Fruit fly (Drosophila melanogaster) whole organism, embryonic: ENCODE results near the gene CG43072.
A peak's percentile ranks its signal among the peaks of the same experiment; 100 is the strongest.

ENCODE experiments used
- CG11504 ChIP-seq: fragments of 200-800 bp; sonication (Bioruptor generic); optimal IDR thresholded peaks from 3 replicates; lab custom pipeline; 2019; ENCODE audit warnings: missing biosample characterization, mild to moderate bottlenecking, missing genetic modification characterization, moderate library complexity
- CG11695 ChIP-seq: fragments of 200-800 bp; sonication (Bioruptor generic); IDR thresholded peaks from 3 replicates; pipeline ENCODE4 v1.3.6; 2022; ENCODE audit warnings: missing biosample characterization, missing genetic modification characterization
- CG12071 ChIP-seq: fragments of 200-800 bp; sonication (Bioruptor generic); optimal IDR thresholded peaks from 3 replicates; lab custom pipeline; 2018; ENCODE audit warnings: missing biosample characterization, mild to moderate bottlenecking, missing genetic modification characterization
- CG12155 ChIP-seq: fragments of 200-800 bp; sonication (Bioruptor generic); optimal IDR thresholded peaks from 3 replicates; lab custom pipeline; 2016; ENCODE audit warnings: missing biosample characterization, missing genetic modification characterization
- CG13296 ChIP-seq: fragments of 200-800 bp; sonication (Bioruptor generic); optimal IDR thresholded peaks from 3 replicates; lab custom pipeline; 2018; ENCODE audit warnings: missing biosample characterization, mild to moderate bottlenecking, missing genetic modification characterization
- CG13894 ChIP-seq: fragments of 200-800 bp; sonication (Bioruptor generic); optimal IDR thresholded peaks from 3 replicates; lab custom pipeline; 2018; ENCODE audit warnings: missing biosample characterization, mild to moderate bottlenecking, missing genetic modification characterization, moderate library complexity
- CG15696 ChIP-seq: fragments of 200-800 bp; sonication (Bioruptor generic); optimal IDR thresholded peaks from 2 replicates; lab custom pipeline; 2019; ENCODE audit warnings: missing biosample characterization, mild to moderate bottlenecking, missing genetic modification characterization, moderate library complexity
- CG17568 ChIP-seq: fragments of 200-800 bp; sonication (Bioruptor generic); optimal IDR thresholded peaks from 2 replicates; lab custom pipeline; 2018; ENCODE audit warnings: missing biosample characterization, mild to moderate bottlenecking, missing genetic modification characterization, moderate library complexity
- CG17829 ChIP-seq: fragments of 200-800 bp; optimal IDR thresholded peaks from 2 replicates; lab custom pipeline; 2019; ENCODE audit warnings: missing biosample characterization, mild to moderate bottlenecking, missing genetic modification characterization, moderate library complexity
- CG18011 ChIP-seq: fragments of 200-800 bp; sonication (Bioruptor generic); optimal IDR thresholded peaks from 2 replicates; lab custom pipeline; 2017; ENCODE audit warnings: missing biosample characterization, missing genetic modification characterization, mild to moderate bottlenecking, moderate library complexity, missing genotype
- CG1832 ChIP-seq: fragments of 200-800 bp; sonication (Bioruptor generic); optimal IDR thresholded peaks from 2 replicates; lab custom pipeline; 2017; ENCODE audit warnings: missing biosample characterization, mild to moderate bottlenecking, missing genetic modification characterization, inconsistent platforms
- CG2120 ChIP-seq: fragments of 200-800 bp; sonication (Bioruptor generic); optimal IDR thresholded peaks from 3 replicates; lab custom pipeline; 2016; ENCODE audit warnings: missing biosample characterization, missing genetic modification characterization
- CG3163 ChIP-seq: fragments of 200-800 bp; sonication (Bioruptor generic); optimal IDR thresholded peaks from 3 replicates; lab custom pipeline; 2016; ENCODE audit warnings: missing biosample characterization, missing genetic modification characterization
- CG3281 ChIP-seq: fragments of 200-800 bp; sonication (Bioruptor generic); optimal IDR thresholded peaks from 3 replicates; lab custom pipeline; 2017; ENCODE audit warnings: missing biosample characterization, mild to moderate bottlenecking, missing genetic modification characterization
- CG34224 ChIP-seq: fragments of 200-800 bp; sonication (Bioruptor generic); IDR thresholded peaks from 3 replicates; pipeline ENCODE4 v1.3.6; 2022; ENCODE audit warnings: missing biosample characterization, missing genetic modification characterization; ENCODE audit not compliant: partially characterized antibody
- CG5180 ChIP-seq: fragments of 200-800 bp; sonication (Bioruptor generic); optimal IDR thresholded peaks from 3 replicates; lab custom pipeline; 2017; ENCODE audit warnings: missing biosample characterization, missing genetic modification characterization, mild to moderate bottlenecking, moderate library complexity, missing genetic modification reagents
- CG6654 ChIP-seq: fragments of 200-800 bp; sonication (Bioruptor generic); optimal IDR thresholded peaks from 2 replicates; lab custom pipeline; 2017; ENCODE audit warnings: missing biosample characterization, mild to moderate bottlenecking, missing genetic modification characterization
- CG8281 ChIP-seq: fragments of 200-800 bp; sonication (Bioruptor generic); optimal IDR thresholded peaks from 2 replicates; lab custom pipeline; 2018; ENCODE audit warnings: missing biosample characterization, mild to moderate bottlenecking, missing genetic modification characterization, moderate library complexity
- D ChIP-seq, 2 experiments: fragments of 200-800 bp in 1 of 2; fragments of >200 bp in 1 of 2; sonication (Bioruptor generic) in 1 of 2; optimal IDR thresholded peaks; 2 replicates in 1 of 2; 3 replicates in 1 of 2; lab custom pipeline; 2017; ENCODE audit warnings: mild to moderate bottlenecking in 1 of 2, missing biosample characterization in 1 of 2, missing genetic modification characterization in 1 of 2, missing genetic modification reagents in 1 of 2
- Deaf1 ChIP-seq: fragments of 200-800 bp; optimal IDR thresholded peaks from 3 replicates; lab custom pipeline; 2019; ENCODE audit warnings: missing biosample characterization, mild to moderate bottlenecking, missing genetic modification characterization, moderate library complexity
- Drgx ChIP-seq: fragments of 200-800 bp; sonication (Bioruptor generic); IDR thresholded peaks from 2 replicates; pipeline ENCODE4 v1.3.6; 2022; ENCODE audit warnings: missing biosample characterization, missing genetic modification characterization
- Fer1 ChIP-seq: fragments of 200-800 bp; sonication (Bioruptor generic); optimal IDR thresholded peaks from 2 replicates; lab custom pipeline; 2017; ENCODE audit warnings: missing biosample characterization, mild to moderate bottlenecking, missing genetic modification characterization
- HHEX ChIP-seq: fragments of 200-800 bp; sonication (Bioruptor generic); optimal IDR thresholded peaks from 3 replicates; lab custom pipeline; 2017; ENCODE audit warnings: missing biosample characterization, mild to moderate bottlenecking, missing genetic modification characterization, missing genetic modification reagents
- Hr39 ChIP-seq: fragments of >200 bp; optimal IDR thresholded peaks from 2 replicates; lab custom pipeline; 2017
- Hr78 ChIP-seq, 2 experiments: fragments of 200-800 bp in 1 of 2; fragments of >200 bp in 1 of 2; sonication (Bioruptor generic) in 1 of 2; optimal IDR thresholded peaks; 2 replicates each; lab custom pipeline; 2017 to 2019; ENCODE audit warnings: missing biosample characterization in 2 of 2, missing genetic modification characterization in 2 of 2, mild to moderate bottlenecking in 1 of 2, moderate library complexity in 1 of 2
- MESR4 ChIP-seq: fragments of 200-800 bp; sonication (Bioruptor generic); optimal IDR thresholded peaks from 2 replicates; lab custom pipeline; 2018; ENCODE audit warnings: missing biosample characterization, mild to moderate bottlenecking, missing genetic modification characterization, moderate library complexity
- PHDP ChIP-seq: fragments of 200-800 bp; sonication (Bioruptor generic); optimal IDR thresholded peaks from 3 replicates; lab custom pipeline; 2018; ENCODE audit warnings: missing biosample characterization, mild to moderate bottlenecking, missing genetic modification characterization, moderate library complexity
- Poxn ChIP-seq: fragments of 200-800 bp; sonication (Bioruptor generic); IDR thresholded peaks from 2 replicates; pipeline ENCODE4 v1.3.6; 2022; ENCODE audit warnings: missing biosample characterization, missing genetic modification characterization
- Trl ChIP-seq, 3 experiments: fragments of >200 bp in 2 of 3; fragments of 200-800 bp in 1 of 3; sonication (Bioruptor generic) in 1 of 3; optimal IDR thresholded peaks; 2 replicates in 1 of 3; 3 replicates in 2 of 3; lab custom pipeline; 2016 to 2017; ENCODE audit warnings: missing biosample characterization in 1 of 3, missing genetic modification characterization in 1 of 3
- YL-1 ChIP-seq: fragments of 200-800 bp; sonication (Bioruptor generic); optimal IDR thresholded peaks from 3 replicates; lab custom pipeline; 2017; ENCODE audit warnings: missing biosample characterization, mild to moderate bottlenecking, missing genetic modification characterization
- ac ChIP-seq: fragments of 200-800 bp; sonication (Bioruptor generic); optimal IDR thresholded peaks from 3 replicates; lab custom pipeline; 2017; ENCODE audit warnings: missing biosample characterization, mild to moderate bottlenecking, missing genetic modification characterization
- aop ChIP-seq: fragments of 200-800 bp; sonication (Bioruptor generic); IDR thresholded peaks from 2 replicates; pipeline ENCODE4 v1.3.6; 2022; ENCODE audit warnings: missing biosample characterization, missing genetic modification characterization
- bcd ChIP-seq: fragments of 200-800 bp; sonication (Bioruptor generic); optimal IDR thresholded peaks from 2 replicates; lab custom pipeline; 2017; ENCODE audit warnings: missing biosample characterization, mild to moderate bottlenecking, missing genetic modification characterization
- cg ChIP-seq: fragments of 200-800 bp; sonication (Bioruptor generic); optimal IDR thresholded peaks from 3 replicates; lab custom pipeline; 2019; ENCODE audit warnings: missing biosample characterization, mild to moderate bottlenecking, missing genetic modification characterization, moderate library complexity
- chif ChIP-seq, 2 experiments: fragments of 200-800 bp; sonication (Bioruptor generic); optimal IDR thresholded peaks; 3 replicates each; lab custom pipeline; 2016; ENCODE audit warnings: missing biosample characterization in 2 of 2, missing genetic modification characterization in 2 of 2
- cwo ChIP-seq: fragments of 200-800 bp; sonication (Bioruptor generic); optimal IDR thresholded peaks from 3 replicates; lab custom pipeline; 2017; ENCODE audit warnings: missing biosample characterization, missing genetic modification characterization, mild to moderate bottlenecking, moderate library complexity, missing genetic modification reagents
- dysf ChIP-seq: fragments of 200-800 bp; sonication (Bioruptor generic); IDR thresholded peaks from 3 replicates; pipeline ENCODE4 v1.3.6; 2022; ENCODE audit warnings: missing biosample characterization, missing genetic modification characterization
- hb ChIP-seq: fragments of 200-800 bp; sonication (Bioruptor generic); IDR thresholded peaks from 3 replicates; pipeline ENCODE4 v1.3.6; 2022; ENCODE audit warnings: missing biosample characterization, missing genetic modification characterization; ENCODE audit not compliant: partially characterized antibody
- her ChIP-seq: fragments of 200-800 bp; sonication (Bioruptor generic); optimal IDR thresholded peaks from 2 replicates; lab custom pipeline; 2016; ENCODE audit warnings: missing biosample characterization, missing genetic modification characterization
- kay ChIP-seq: fragments of 200-800 bp; sonication (Bioruptor generic); optimal IDR thresholded peaks from 2 replicates; lab custom pipeline; 2016; ENCODE audit warnings: missing biosample characterization, missing genetic modification characterization
- mirr ChIP-seq: fragments of 200-800 bp; sonication (Bioruptor generic); optimal IDR thresholded peaks from 3 replicates; lab custom pipeline; 2018; ENCODE audit warnings: missing biosample characterization, mild to moderate bottlenecking, missing genetic modification characterization
- pnt ChIP-seq: fragments of 200-800 bp; sonication (Bioruptor generic); optimal IDR thresholded peaks from 3 replicates; lab custom pipeline; 2016; ENCODE audit warnings: missing biosample characterization, missing genetic modification characterization
- ranshi ChIP-seq: fragments of 200-800 bp; sonication (Bioruptor generic); IDR thresholded peaks from 2 replicates; pipeline ENCODE4 v1.3.6; 2022; ENCODE audit warnings: missing biosample characterization, missing genetic modification characterization
- sd ChIP-seq: fragments of 200-800 bp; sonication (Bioruptor generic); optimal IDR thresholded peaks from 3 replicates; lab custom pipeline; 2018; ENCODE audit warnings: missing biosample characterization, mild to moderate bottlenecking, missing genetic modification characterization, moderate library complexity
- slp2 ChIP-seq: fragments of 200-800 bp; sonication (Bioruptor generic); optimal IDR thresholded peaks from 2 replicates; lab custom pipeline; 2016; ENCODE audit warnings: missing biosample characterization, missing genetic modification characterization
- sqz ChIP-seq: fragments of 200-800 bp; sonication (Bioruptor generic); optimal IDR thresholded peaks from 3 replicates; lab custom pipeline; 2018; ENCODE audit warnings: missing biosample characterization, mild to moderate bottlenecking, missing genetic modification characterization
- sug ChIP-seq: fragments of 200-800 bp; optimal IDR thresholded peaks from 2 replicates; lab custom pipeline; 2019; ENCODE audit warnings: missing biosample characterization, mild to moderate bottlenecking, missing genetic modification characterization, moderate library complexity

The CG43072 gene

DNA sequence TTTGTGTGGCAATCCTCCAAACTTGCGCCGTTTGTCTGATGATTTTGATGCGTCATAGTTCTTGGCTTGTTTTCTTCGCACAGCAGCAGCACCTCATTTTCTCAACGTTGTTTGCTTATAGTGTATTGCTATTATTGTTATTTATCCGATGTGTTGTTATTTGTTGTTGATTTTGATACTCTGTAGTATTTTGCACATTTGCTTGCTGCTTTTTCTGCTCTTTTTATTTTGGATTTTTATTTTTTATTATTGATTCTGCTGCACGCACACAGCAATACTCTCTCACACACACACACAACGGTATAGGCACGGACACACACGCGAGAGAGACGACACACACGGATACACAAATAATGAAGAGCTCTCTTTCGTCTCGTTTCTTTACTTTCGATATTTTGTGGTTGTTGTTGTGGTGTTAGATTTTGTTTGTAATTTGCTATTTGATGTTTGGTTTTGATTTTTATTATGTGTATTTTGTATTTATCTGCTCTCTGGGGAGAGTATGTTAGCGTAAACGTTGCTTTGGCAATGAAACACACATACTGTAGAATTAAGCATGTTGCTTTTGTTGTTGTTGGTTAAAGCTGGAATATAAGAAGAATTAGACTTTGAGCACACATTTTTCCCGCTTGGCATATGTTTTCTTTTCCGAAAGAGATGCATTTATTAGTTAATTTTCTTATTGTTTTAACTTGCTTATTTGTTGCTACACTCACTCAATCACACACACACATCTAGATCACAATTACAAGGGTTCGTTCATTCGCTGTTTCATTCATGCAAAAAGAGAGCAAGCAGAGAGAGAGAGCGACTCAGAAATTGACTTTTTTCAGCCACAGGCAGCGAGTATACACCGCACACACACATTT, 40.5 kb upstream of the CG43072 start (continued):
- TF ChIP-seq ranshi (GFP tag; lab: Robert Waterston, UW) (no peak), D (optimal IDR thresholded peaks at IDR 0.05; lab: Kevin White, UChicago) (no peak), D (GFP tag; optimal IDR thresholded peaks at IDR 0.05; lab: Kevin White, UChicago) (no peak), Deaf1 (tag; lab: Kevin White, UChicago) (peak; percentile 0), CG12071 (GFP tag; lab: Kevin White, UChicago) (no peak), her (no peak), CG11695 (GFP tag; lab: Robert Waterston, UW) (0 out of 3 replicates have a peak, but pooled peaks have one; percentile 18), MESR4 (GFP tag; lab: Kevin White, UChicago) (no peak), PHDP (tag; lab: Kevin White, UChicago) (no peak), CG12155 (GFP tag; lab: Kevin White, UChicago) (peak; percentile 21), pnt (GFP tag; lab: Kevin White, UChicago) (no peak), Trl (optimal IDR thresholded peaks at IDR 0.05; lab: Kevin White, UChicago) (peak; percentile 91), Trl (GFP tag; optimal IDR thresholded peaks at IDR 0.05; lab: Kevin White, UChicago) (no peak), CG5180 (no peak), cg (peak; percentile 93), Drgx (GFP tag; lab: Robert Waterston, UW) (peak; percentile 70), Fer1 (GFP tag; lab: Kevin White, UChicago) (peak; percentile 6), bcd (GFP tag; lab: Kevin White, UChicago) (no peak), YL-1 (GFP tag; lab: Kevin White, UChicago) (no peak), CG3163 (GFP tag; lab: Kevin White, UChicago) (peak; percentile 71), aop (no peak), CG34224 (GFP tag; lab: Robert Waterston, UW) (0 out of 3 replicates have a peak, but pooled peaks have one; percentile 45), CG3281 (no peak), sqz (GFP tag; lab: Kevin White, UChicago) (peak; percentile 16), sd (peak; percentile 55), ac (GFP tag; lab: Kevin White, UChicago) (no peak), CG2120 (GFP tag; lab: Kevin White, UChicago) (peak; percentile 32), CG17568 (GFP tag; lab: Kevin White, UChicago) (peak; percentile 5), CG1832 (GFP tag; lab: Kevin White, UChicago) (no peak), hb (no peak), dysf (GFP tag; lab: Robert Waterston, UW) (no peak), CG13296 (GFP tag; lab: Kevin White, UChicago) (peak; percentile 9), HHEX (GFP tag; lab: Kevin White, UChicago) (no peak), CG11504 (no peak), CG13894 (tag; lab: Kevin White, UChicago) (no peak), kay (GFP tag; lab: Kevin White, UChicago) (peak; percentile 65), Hr78 (GFP tag; optimal IDR thresholded peaks at IDR 0.05; lab: Kevin White, UChicago) (no peak), cwo (GFP tag; lab: Kevin White, UChicago) (no peak), CG18011 (no peak), Poxn (no peak), CG6654 (no peak), CG8281 (tag; lab: Kevin White, UChicago) (no peak), sug (tag; lab: Kevin White, UChicago) (no peak), Hr39 (lab: Kevin White, UChicago) (no peak), CG15696 (tag; lab: Kevin White, UChicago) (peak; percentile 11), CG17829 (tag; lab: Kevin White, UChicago) (no peak), slp2 (no peak), mirr (GFP tag; lab: Kevin White, UChicago) (no peak), chif (GFP tag; optimal IDR thresholded peaks at IDR 0.05; lab: Kevin White, UChicago) (no peak)
